Fruit fly (Drosophila melanogaster) whole organism: ENCODE data around the gene mthl1.

Experiments used
- CG8478 ChIP-seq: fragments of >200 bp; optimal IDR thresholded peaks from 2 replicates; lab custom pipeline; 2018; ENCODE audit warnings: inconsistent platforms
- Dll ChIP-seq: fragments of >200 bp; optimal IDR thresholded peaks from 2 replicates; lab custom pipeline; 2017
- EcR ChIP-seq, 2 experiments: fragments of >200 bp; optimal IDR thresholded peaks; 2 replicates each; lab custom pipeline; 2017; ENCODE audit warnings: missing biosample characterization in 2 of 2, missing genetic modification characterization in 2 of 2, missing genetic modification reagents in 2 of 2
- pan ChIP-seq: fragments of >200 bp; optimal IDR thresholded peaks from 2 replicates; lab custom pipeline; 2017
- psq ChIP-seq: fragments of >200 bp; optimal IDR thresholded peaks from 2 replicates; lab custom pipeline; 2017
- usp ChIP-seq: fragments of >200 bp; optimal IDR thresholded peaks from 2 replicates; lab custom pipeline; 2017; ENCODE audit warnings: missing biosample characterization, missing genetic modification characterization, mixed read lengths

Gene mthl1

DNA sequence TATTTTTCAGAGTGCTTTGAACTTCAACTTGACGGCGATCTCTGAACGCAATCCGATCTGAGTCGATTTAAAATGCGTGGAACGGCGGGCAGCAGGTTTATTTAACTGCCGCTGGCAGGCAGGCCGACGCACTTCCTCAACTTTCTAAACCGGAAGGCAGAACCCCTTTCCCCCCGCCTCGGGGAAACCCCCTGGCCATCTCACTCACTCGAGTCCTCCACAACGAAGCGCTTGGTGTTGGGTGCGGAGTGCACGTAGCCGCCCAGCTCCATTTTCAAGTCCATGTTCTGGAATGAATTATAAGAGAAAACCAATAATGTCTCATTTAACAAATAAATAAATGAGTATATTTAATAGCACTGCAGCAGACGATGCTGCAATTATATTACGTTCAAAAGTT lies 29.1 kb downstream of the mthl1 start:
- no peak for TF ChIP-seq CG8478
- no peak for TF ChIP-seq EcR (GFP tag; optimal IDR thresholded peaks at IDR 0.05; lab: Kevin White, UChicago)
- TF ChIP-seq psq (lab: Kevin White, UChicago), result no peak
- TF ChIP-seq Dll (lab: Kevin White, UChicago), result no peak
- no peak for TF ChIP-seq pan
- TF ChIP-seq usp (GFP tag; lab: Kevin White, UChicago), result no peak

DNA sequence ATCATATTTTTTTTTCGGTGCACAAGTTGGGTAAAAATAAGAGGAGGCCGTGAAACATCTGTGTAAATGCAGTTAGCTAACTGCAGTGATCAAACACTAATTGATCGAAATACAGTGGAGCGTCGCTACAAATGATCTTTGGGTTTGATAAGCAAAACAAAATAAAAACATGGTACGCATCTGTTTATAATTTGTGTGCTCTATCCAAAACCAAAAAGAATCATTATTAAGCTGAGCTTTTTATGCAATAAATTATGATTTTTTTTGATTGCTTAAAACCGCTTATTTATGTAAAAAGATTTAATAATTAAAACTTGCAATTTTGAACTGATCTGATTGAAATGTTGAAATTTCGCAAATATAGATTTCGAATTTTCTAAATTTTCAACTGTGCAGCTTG lies 29.5 kb downstream of the mthl1 start:
- TF ChIP-seq psq (lab: Kevin White, UChicago) (no peak), CG8478 (no peak), usp (GFP tag; lab: Kevin White, UChicago) (no peak), EcR (GFP tag; optimal IDR thresholded peaks at IDR 0.05; lab: Kevin White, UChicago) (no peak), Dll (lab: Kevin White, UChicago) (no peak), pan (no peak)

DNA sequence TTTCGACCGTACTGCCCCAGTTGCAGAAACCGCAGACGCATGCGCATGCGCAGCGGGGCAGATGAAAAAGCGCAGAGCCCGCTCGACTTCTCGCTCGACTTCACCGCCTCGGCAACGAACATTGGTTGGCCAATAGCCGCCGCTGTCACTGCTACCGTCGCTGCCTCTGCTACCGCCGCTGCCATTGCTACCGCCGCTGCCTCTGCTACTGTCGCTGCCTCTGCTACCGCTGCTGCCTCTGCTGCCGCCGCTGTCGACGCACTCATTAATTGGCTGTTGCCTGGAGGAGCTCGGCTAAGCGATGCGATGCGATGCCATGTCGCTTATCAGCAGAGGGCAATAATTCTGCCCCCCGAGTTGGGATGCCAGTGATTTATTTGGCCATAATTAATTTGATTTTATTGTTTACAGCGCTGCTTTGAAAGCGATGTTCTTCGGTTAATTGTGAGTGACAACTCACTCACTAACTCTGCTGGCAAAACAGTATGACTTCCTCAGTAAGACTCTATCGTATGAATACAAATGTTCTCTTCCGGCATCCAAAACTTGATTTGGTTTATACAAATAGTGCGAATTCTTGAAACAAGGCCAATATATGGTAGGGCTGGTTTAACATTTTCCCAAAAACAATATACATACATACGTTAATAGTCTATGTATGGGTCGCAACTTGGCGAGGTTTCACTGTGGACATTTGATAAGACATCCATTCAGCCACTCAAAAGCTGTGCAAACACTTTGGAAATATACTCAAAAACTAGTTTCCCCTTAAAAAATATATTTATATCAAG lies 30.1 kb downstream of the mthl1 start:
- TF ChIP-seq CG8478 (no peak), usp (GFP tag; lab: Kevin White, UChicago) (no peak), psq (lab: Kevin White, UChicago) (no peak)

DNA sequence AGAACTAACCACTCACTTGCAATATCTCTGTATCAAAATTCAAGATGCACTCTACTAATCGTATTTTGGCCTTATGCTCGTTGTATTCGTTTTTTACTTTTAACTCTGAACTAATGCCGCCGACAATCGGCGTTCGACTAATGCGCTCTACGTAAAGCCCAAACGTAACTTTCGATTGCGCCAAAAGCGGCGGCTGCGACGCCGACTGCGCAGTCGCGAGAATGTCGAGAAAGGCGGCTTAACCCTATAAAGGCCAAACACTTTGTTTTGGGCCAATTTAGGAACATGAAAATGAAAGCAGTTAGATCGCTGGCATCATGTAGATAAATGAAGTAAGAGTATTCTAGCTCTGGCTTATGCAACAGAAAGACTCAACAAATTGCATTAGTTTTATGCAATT lies 32.1 kb downstream of the mthl1 start:
- TF ChIP-seq psq (lab: Kevin White, UChicago), result no peak
- no peak for TF ChIP-seq pan
- no peak for TF ChIP-seq CG8478
- TF ChIP-seq Dll (lab: Kevin White, UChicago), result no peak
- no peak for TF ChIP-seq EcR (GFP tag; optimal IDR thresholded peaks at IDR 0.05; lab: Kevin White, UChicago)
- no peak for TF ChIP-seq usp (GFP tag; lab: Kevin White, UChicago)

DNA sequence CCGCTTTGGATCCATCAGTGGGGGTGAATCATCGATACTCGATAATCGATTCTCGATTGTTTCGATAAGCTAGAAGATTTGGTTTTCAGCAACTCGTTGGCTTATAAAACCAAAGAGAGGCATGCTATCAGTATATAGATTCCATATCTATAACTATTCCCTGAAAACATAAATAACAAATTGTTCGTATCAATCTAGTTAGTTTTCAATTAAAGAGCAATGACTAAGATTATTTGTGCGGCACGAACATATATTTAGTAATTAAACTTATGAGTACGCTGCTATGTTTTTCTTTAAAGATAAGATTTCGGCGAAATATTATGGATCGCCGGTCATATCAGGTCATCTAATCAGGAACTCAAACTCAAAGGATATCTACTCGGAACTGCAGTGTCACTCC lies 33.8 kb downstream of the mthl1 start:
- TF ChIP-seq Dll (lab: Kevin White, UChicago) (no peak), pan (no peak), EcR (GFP tag; optimal IDR thresholded peaks at IDR 0.05; lab: Kevin White, UChicago) (no peak)

DNA sequence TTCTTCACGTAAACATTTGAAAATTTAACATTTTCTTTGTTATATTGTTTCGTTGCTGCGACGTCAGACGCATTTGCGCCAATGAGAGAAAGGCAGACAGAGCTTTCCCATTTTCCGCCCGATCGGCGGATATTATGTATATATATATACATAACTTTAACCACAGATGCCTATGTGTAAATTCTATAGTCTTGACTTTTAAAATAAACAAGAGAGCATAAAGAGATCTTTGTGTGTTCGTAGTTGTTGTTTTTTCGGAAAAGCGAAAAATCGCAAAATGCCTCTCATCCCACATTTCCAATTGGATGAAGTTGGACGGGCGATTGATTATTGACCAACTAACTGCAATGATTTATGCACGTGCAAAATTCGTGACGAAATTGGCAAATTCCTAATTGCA lies 35.9 kb downstream of the mthl1 start, which contains the start of gene CG13012:
TSS of gene CG13012 (minus strand) at position 101 of the 400 bp plus-strand sequence.
- TF ChIP-seq pan (no peak), Dll (lab: Kevin White, UChicago) (no peak), CG8478 (no peak), EcR (GFP tag; optimal IDR thresholded peaks at IDR 0.05; lab: Kevin White, UChicago) (no peak), usp (GFP tag; lab: Kevin White, UChicago) (no peak), psq (lab: Kevin White, UChicago) (no peak)

DNA sequence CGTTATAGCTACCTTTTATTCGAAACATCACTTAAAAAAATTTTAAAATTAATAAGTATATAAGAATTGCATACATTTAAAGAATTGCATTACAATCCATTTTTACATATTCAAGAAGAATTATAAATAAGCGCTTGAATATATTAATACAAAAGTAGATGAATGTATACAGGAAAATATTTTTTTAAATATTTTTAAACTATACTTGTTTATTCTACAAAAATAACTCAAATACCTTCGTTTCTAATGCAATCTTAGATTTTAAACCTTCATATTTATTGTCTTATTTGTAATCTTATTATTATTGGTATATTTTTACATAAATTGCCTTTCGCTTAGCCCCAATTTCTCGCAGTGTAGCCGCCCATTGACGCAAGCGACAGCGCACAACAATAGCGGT lies 36.4 kb downstream of the mthl1 start:
- TF ChIP-seq psq (lab: Kevin White, UChicago) (no peak), Dll (lab: Kevin White, UChicago) (no peak), CG8478 (no peak), usp (GFP tag; lab: Kevin White, UChicago) (no peak), EcR (GFP tag; optimal IDR thresholded peaks at IDR 0.05; lab: Kevin White, UChicago) (no peak), pan (no peak)

DNA sequence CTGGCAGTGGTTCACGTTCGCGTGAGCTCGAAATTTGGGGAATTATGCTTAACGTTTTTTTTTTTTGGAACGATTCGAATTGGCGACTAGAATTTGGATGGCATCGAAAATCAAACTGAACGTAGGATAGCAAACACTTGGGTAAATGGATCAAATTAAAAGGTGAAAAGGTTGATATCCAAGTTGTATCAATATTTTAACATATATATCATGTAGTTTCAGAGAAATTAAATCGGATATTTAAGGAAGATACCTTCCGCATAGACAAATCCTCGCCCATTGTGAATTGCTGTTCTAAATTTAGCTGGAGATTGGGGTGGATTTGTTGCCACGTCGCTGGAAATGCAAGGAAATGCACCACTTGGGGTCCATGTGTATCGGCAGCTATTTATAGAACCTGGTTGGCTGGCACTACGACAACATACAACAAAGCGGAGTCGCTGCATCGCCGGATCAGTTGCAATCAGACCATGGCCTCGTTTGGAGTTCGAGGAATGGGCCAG lies 38.1 kb downstream of the mthl1 start, which contains the start of the genes CG13010 and sing:
TSS of gene CG13010 (minus strand) at position 101 of the 503 bp plus-strand sequence.
TSS of gene sing (plus strand) at position 453 of the 503 bp plus-strand sequence.
- TF ChIP-seq pan (no peak), EcR (GFP tag; optimal IDR thresholded peaks at IDR 0.05; lab: Kevin White, UChicago) (no peak), psq (lab: Kevin White, UChicago) (no peak), CG8478 (no peak), Dll (lab: Kevin White, UChicago) (no peak), usp (GFP tag; lab: Kevin White, UChicago) (no peak)

DNA sequence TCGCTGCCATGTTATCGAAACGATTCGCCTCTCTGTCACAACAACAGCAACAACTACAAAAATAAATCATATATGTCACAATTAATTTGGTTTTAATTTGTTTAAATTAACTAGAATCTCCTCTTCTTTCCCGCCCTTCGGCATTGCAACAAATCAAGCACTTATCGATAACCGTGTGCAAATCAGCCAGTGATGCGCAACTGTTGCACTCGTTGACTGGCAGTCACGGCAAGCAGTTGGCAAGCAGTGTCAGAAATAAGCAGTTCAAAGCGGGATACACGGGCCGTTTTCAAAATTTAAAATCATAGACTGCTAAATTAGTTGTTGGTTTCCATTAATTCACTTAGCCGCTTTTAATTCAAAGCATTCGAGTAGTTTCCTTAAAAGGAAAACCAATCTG lies 43.0 kb downstream of the mthl1 start, which contains the start of gene Axs:
TSS of gene Axs (minus strand) at position 131 of the 400 bp plus-strand sequence.
- TF ChIP-seq CG8478, result no peak
- TF ChIP-seq psq (lab: Kevin White, UChicago), result no peak
- TF ChIP-seq pan, result no peak
- no peak for TF ChIP-seq EcR (GFP tag; optimal IDR thresholded peaks at IDR 0.05; lab: Kevin White, UChicago)
- TF ChIP-seq Dll (lab: Kevin White, UChicago), result no peak
- no peak for TF ChIP-seq usp (GFP tag; lab: Kevin White, UChicago)

DNA sequence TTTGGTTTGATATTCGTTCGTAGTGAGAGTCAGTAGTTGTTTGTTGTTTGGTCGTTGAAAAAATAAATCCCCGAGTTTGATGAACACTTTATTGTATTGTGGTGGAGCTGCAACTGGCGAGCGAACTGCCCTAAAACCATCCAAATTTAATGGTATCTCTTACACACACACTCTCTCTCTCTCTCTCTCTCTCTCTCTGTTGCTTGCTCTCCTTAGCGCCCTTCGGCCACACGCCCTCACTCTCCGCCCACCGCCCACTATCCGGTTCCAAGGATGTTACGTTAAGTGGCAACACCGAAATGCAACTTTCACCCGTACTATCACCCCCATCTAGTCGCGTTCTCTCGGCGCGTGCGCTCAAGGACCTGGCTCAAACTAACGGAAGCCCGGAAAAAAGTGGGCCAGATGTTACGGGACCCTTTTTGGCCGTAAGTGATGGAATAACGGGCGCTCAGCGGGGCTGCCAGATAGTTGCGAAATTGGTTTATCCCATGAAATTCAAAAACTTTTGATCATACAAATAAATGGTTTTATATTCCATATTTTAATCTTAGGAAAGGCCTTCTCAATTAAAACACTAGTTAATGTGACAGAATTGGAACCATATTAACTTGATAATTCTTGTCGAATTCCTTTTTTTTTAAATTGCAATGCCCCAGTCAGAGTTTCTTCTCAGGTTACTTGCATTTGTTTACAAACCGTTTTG lies 46.8 kb downstream of the mthl1 start:
- no peak for TF ChIP-seq psq (lab: Kevin White, UChicago)
- no peak for TF ChIP-seq Dll (lab: Kevin White, UChicago)
- TF ChIP-seq CG8478, result no peak
- no peak for TF ChIP-seq pan

DNA sequence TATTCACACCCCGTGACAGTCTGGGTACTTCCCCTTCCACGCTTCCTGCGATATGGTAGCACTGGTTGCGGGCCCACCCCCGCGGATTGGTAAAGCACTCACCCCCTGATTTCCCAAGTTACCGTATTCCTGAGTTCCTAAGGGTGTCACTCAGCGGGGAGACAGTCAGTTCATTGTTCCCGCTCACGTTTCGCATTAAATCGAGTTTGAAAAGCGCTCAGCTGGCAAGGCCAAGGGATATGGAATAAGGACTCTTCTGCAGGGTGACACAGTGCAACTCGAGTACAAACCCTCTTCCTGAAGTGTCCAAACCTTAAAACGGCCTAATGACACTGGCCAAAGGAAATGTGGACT lies 47.3 kb downstream of the mthl1 start:
- TF ChIP-seq Dll (lab: Kevin White, UChicago) (no peak), psq (lab: Kevin White, UChicago) (no peak), EcR (GFP tag; optimal IDR thresholded peaks at IDR 0.05; lab: Kevin White, UChicago) (no peak), CG8478 (no peak), pan (no peak), usp (GFP tag; lab: Kevin White, UChicago) (no peak)

DNA sequence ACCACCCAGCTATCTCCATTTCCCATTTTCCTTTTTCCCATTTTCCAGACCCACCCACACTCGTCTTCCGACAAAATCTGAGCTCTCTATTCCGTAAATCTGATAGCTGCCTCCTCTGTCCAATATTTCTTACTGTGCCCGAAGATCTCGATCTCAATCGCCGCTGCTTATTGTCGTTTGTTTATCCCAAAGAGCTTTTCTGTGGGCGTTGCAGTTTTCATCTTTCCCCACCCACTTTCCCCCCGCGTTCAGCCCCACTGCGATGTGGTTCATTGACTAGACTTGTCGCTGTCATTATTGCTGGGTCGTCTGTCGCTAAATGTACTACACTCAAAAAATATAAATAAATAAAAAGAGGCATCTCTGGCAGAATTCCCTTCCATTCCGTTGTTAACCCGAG lies 48.6 kb downstream of the mthl1 start:
- TF ChIP-seq Dll (lab: Kevin White, UChicago), result no peak
- TF ChIP-seq psq (lab: Kevin White, UChicago), result no peak
- no peak for TF ChIP-seq usp (GFP tag; lab: Kevin White, UChicago)
- TF ChIP-seq CG8478, result no peak
- TF ChIP-seq pan, result no peak
- no peak for TF ChIP-seq EcR (GFP tag; optimal IDR thresholded peaks at IDR 0.05; lab: Kevin White, UChicago)
